Fruit fly (Drosophila melanogaster): Measurements from ENCODE around the gene bur.

The bur gene

DNA sequence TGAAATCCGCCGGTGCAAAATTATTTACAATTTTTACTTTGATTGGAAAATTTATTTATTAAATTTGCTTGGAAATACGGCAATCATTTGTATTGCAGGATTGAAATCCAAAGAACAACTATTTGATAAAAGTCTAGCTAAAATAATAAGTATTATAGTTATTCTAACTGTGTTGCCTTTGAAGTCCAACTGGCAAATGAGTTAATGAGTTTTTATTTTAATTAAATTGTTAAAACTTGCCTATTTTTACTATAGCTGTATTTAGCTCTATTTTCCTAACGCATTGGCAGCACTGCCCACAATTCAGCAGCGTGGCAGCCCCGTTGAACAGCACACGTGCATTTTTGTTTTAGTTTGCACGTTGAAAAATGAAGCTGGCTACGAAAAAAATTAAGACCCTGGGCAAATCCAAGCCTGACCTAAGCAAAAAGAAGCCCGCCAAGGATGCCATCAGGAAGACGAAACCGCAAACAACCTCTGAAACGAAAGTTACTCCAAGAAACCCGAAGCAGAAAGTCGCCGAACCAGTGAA lies 16.1 kb downstream of the bur start, which contains the start of gene Noc2:
Gene Noc2, plus strand, starts transcription at position 331 of the 532 bp plus-strand sequence.
- TF ChIP-seq B-H2 (GFP tag; optimal IDR thresholded peaks at IDR 0.05) (peak; percentile 7), kah (GFP tag; optimal IDR thresholded peaks at IDR 0.05) (peak; percentile 4), unc-4 (GFP tag; IDR thresholded peaks at IDR 0.05; ENCODE audit: partially characterized antibody) (no peak), CG5245 (GFP tag; optimal IDR thresholded peaks at IDR 0.05) (peak; percentile 26), bsh (GFP tag; optimal IDR thresholded peaks at IDR 0.05) (peak in 1 of 2 experiments; percentile 32), NfI (GFP tag; optimal IDR thresholded peaks at IDR 0.05) (peak; percentile 47), hkb (optimal IDR thresholded peaks at IDR 0.05) (no peak), hkb (GFP tag; IDR thresholded peaks at IDR 0.05) (peak; percentile 43; the same call in 1 of the 2 replicates), CG2875 (GFP tag; optimal IDR thresholded peaks at IDR 0.05) (no peak), Drgx (GFP tag; IDR thresholded peaks at IDR 0.05) (no peak; the same call in 1 of the 2 replicates), CG18011 (GFP tag; optimal IDR thresholded peaks at IDR 0.05) (no peak), Gug (GFP tag; IDR thresholded peaks at IDR 0.05) (peak; percentile 77; the same call in 3 of the 4 replicates), CG16813 (GFP tag; IDR thresholded peaks at IDR 0.05; ENCODE audit: partially characterized antibody) (no peak), E2f1 (GFP tag; IDR thresholded peaks at IDR 0.05) (peak; percentile 51), maf-S (GFP tag; optimal IDR thresholded peaks at IDR 0.05) (peak; percentile 18), CG11247 (GFP tag; IDR thresholded peaks at IDR 0.05) (0 out of 2 replicates have a peak, but pooled peaks have one; percentile 4), CG13424 (tag; optimal IDR thresholded peaks at IDR 0.05) (peak; percentile 64), CG17612 (GFP tag; IDR thresholded peaks at IDR 0.05) (no peak), CG9437 (GFP tag; optimal IDR thresholded peaks at IDR 0.05) (peak; percentile 14), fd96Cb (tag; optimal IDR thresholded peaks at IDR 0.05) (peak; percentile 48), Oaz (GFP tag; IDR thresholded peaks at IDR 0.05) (no peak), fd102C (GFP tag; optimal IDR thresholded peaks at IDR 0.05) (no peak), scrt (GFP tag; optimal IDR thresholded peaks at IDR 0.05) (no peak), peb (GFP tag; IDR thresholded peaks at IDR 0.05) (no peak), CG12942 (GFP tag; optimal IDR thresholded peaks at IDR 0.05) (peak; percentile 38), tna (GFP tag; IDR thresholded peaks at IDR 0.05; ENCODE audit: partially characterized antibody) (no peak), ac (GFP tag; optimal IDR thresholded peaks at IDR 0.05) (no peak), CG32767 (GFP tag; IDR thresholded peaks at IDR 0.05) (peak; percentile 9; the same call in 1 of the 2 replicates), dimm (GFP tag; IDR thresholded peaks at IDR 0.05) (no peak), CG7928 (GFP tag; optimal IDR thresholded peaks at IDR 0.05) (no peak), Gsc (GFP tag; IDR thresholded peaks at IDR 0.05) (no peak; the same call in 1 of the 2 replicates), corto (GFP tag; optimal IDR thresholded peaks at IDR 0.05) (no peak), lab (GFP tag; optimal IDR thresholded peaks at IDR 0.05) (peak; percentile 66), Trl (optimal IDR thresholded peaks at IDR 0.05) (no peak), Trl (GFP tag; optimal IDR thresholded peaks at IDR 0.05) (peak; percentile 2), CG4617 (GFP tag; optimal IDR thresholded peaks at IDR 0.05; ENCODE audit: borderline replicate concordance) (peak; percentile 55), Ada2b (GFP tag; IDR thresholded peaks at IDR 0.05) (peak; percentile 51; the same call in 1 of the 2 replicates), CG7271 (tag; optimal IDR thresholded peaks at IDR 0.05) (no peak), CG1792 (GFP tag; optimal IDR thresholded peaks at IDR 0.05) (no peak), gem (tag; optimal IDR thresholded peaks at IDR 0.05) (peak; percentile 65), CG13123 (GFP tag; optimal IDR thresholded peaks at IDR 0.05) (no peak), CG17361 (GFP tag; IDR thresholded peaks at IDR 0.05) (peak; percentile 74), zfh1 (GFP tag; IDR thresholded peaks at IDR 0.05) (peak; percentile 65; the same call in 2 of the 3 replicates), bigmax (GFP tag; optimal IDR thresholded peaks at IDR 0.05) (peak; percentile 11), hth (optimal IDR thresholded peaks at IDR 0.05) (no peak), repo (GFP tag; optimal IDR thresholded peaks at IDR 0.05) (no peak), Atf3 (GFP tag; optimal IDR thresholded peaks at IDR 0.05) (no peak), Rx (GFP tag; IDR thresholded peaks at IDR 0.05) (peak; percentile 72), jumu (GFP tag; optimal IDR thresholded peaks at IDR 0.05) (peak; percentile 1), CG11456 (GFP tag; IDR thresholded peaks at IDR 0.05) (peak; percentile 72; the same call in 1 of the 3 replicates), org-1 (GFP tag; optimal IDR thresholded peaks at IDR 0.05) (no peak)

Data from whole organism, embryonic.